Comparison of ENCODE assay signal across 7 worm cellular contexts in the genomic region with DNA sequence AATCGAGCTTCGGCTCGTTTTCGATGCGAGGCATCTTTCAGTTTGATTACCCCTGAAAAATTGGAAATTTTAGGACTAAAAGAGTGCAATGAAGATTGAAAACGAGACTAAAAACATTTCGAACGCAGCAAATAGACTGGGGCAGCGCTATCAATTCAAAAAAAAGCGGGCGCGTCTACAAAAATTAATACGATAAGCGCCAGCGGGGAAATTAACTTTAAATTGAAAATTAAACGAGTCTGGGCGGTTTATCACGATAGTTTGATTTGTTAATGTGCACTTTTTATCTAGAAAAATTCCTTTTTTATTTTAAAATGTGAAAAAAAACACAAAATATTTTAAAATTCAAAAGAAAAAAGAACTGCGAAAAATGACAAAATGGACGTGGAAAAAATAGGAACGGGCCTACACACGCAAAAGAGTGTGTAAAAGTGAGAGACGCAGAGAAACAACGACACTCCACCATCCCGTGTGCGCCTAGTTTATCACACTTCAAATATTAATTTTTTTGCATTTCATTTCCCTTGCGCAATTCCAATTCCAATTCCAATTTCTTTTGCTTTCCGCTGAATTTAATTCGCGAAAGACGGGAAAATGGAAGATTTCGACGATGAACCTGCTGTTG.
TF ChIP-seq lines count a peak whose summit lies in the region.

A gene (minus strand): TSS at position 75 of the 625 bp plus-strand sequence.
A gene (plus strand): TSS at position 499 of the 625 bp plus-strand sequence.

TF ChIP-seq in whole organism, L1 larva, 84 proteins besides CTCF, POLR2A, EP300 and RAD21 (continues in another document):
- peak; percentile 33 to 71 (median 45) for TF ChIP-seq ceh-82 (tag; optimal IDR thresholded peaks at IDR 0.05; lab: Kevin White, UChicago)
- TF ChIP-seq skn-1 (tag; optimal IDR thresholded peaks at IDR 0.05; lab: Kevin White, UChicago): peak; percentile 54
- TF ChIP-seq unc-98 (GFP tag; IDR thresholded peaks at IDR 0.05; lab: Robert Waterston, UW): no peak
- TF ChIP-seq zip-4 (GFP tag; optimal IDR thresholded peaks at IDR 0.05; lab: Kevin White, UChicago): peak; percentile 21
- TF ChIP-seq unc-86 (tag; optimal IDR thresholded peaks at IDR 0.05; lab: Kevin White, UChicago): peak; percentile 67
- no peak for TF ChIP-seq pax-3 (tag; optimal IDR thresholded peaks at IDR 0.05; lab: Kevin White, UChicago)
- TF ChIP-seq elt-2 (tag; optimal IDR thresholded peaks at IDR 0.05; lab: Kevin White, UChicago): peak; percentile 22
- TF ChIP-seq alr-1 (tag; optimal IDR thresholded peaks at IDR 0.05; lab: Kevin White, UChicago; ENCODE audit: borderline replicate concordance): no peak
- no peak for TF ChIP-seq fos-1 (tag; optimal IDR thresholded peaks at IDR 0.05; lab: Kevin White, UChicago)
- no peak for TF ChIP-seq lin-13 (GFP tag; optimal IDR thresholded peaks at IDR 0.05; lab: Kevin White, UChicago)
- TF ChIP-seq zag-1 (tag; optimal IDR thresholded peaks at IDR 0.05; lab: Kevin White, UChicago): no peak
- no peak for TF ChIP-seq ceh-88 (GFP tag; IDR thresholded peaks at IDR 0.05; lab: Robert Waterston, UW)

TF ChIP-seq in whole organism, L2 larva, 48 proteins besides CTCF, POLR2A, EP300 and RAD21 (continues in another document):
- peak; percentile 79 for TF ChIP-seq unc-55 (GFP tag; optimal IDR thresholded peaks at IDR 0.05; lab: Kevin White, UChicago)
- TF ChIP-seq mab-5 (tag; optimal IDR thresholded peaks at IDR 0.05; lab: Kevin White, UChicago): peak; percentile 39
- peak; percentile 27 for TF ChIP-seq egl-27 (tag; optimal IDR thresholded peaks at IDR 0.05; lab: Kevin White, UChicago)
- TF ChIP-seq nhr-129 (tag; optimal IDR thresholded peaks at IDR 0.05; lab: Kevin White, UChicago): peak; percentile 38
- peak; percentile 57 for TF ChIP-seq nhr-25 (tag; optimal IDR thresholded peaks at IDR 0.05; lab: Kevin White, UChicago)
- peak; percentile 60 for TF ChIP-seq C34F6.9 (tag; optimal IDR thresholded peaks at IDR 0.05; lab: Kevin White, UChicago)
- TF ChIP-seq dmd-4 (tag; optimal IDR thresholded peaks at IDR 0.05; lab: Kevin White, UChicago): no peak
- peak; percentile 73 for TF ChIP-seq gmeb-1 (tag; optimal IDR thresholded peaks at IDR 0.05; lab: Kevin White, UChicago)
- no peak for TF ChIP-seq elt-3 (tag; optimal IDR thresholded peaks at IDR 0.05; lab: Kevin White, UChicago)
- no peak for TF ChIP-seq nhr-21 (tag; optimal IDR thresholded peaks at IDR 0.05; lab: Kevin White, UChicago)
- no peak for TF ChIP-seq nhr-237 (tag; optimal IDR thresholded peaks at IDR 0.05; lab: Kevin White, UChicago)
- no peak for TF ChIP-seq fos-1 (tag; optimal IDR thresholded peaks at IDR 0.05; lab: Kevin White, UChicago)

TF ChIP-seq in whole organism, L3 larva, 47 proteins besides CTCF, POLR2A, EP300 and RAD21 (continues in another document):
- TF ChIP-seq unc-39 (tag; optimal IDR thresholded peaks at IDR 0.05; lab: Kevin White, UChicago): no peak
- TF ChIP-seq hmg-11 (tag; optimal IDR thresholded peaks at IDR 0.05; lab: Kevin White, UChicago): peak; percentile 62
- TF ChIP-seq ceh-16 (tag; optimal IDR thresholded peaks at IDR 0.05; lab: Kevin White, UChicago): no peak
- no peak for TF ChIP-seq ceh-28 (tag; optimal IDR thresholded peaks at IDR 0.05; lab: Kevin White, UChicago)
- TF ChIP-seq fkh-2 (tag; optimal IDR thresholded peaks at IDR 0.05; lab: Kevin White, UChicago): no peak
- no peak for TF ChIP-seq ceh-9 (tag; optimal IDR thresholded peaks at IDR 0.05; lab: Kevin White, UChicago)
- TF ChIP-seq ztf-4 (tag; optimal IDR thresholded peaks at IDR 0.05; lab: Kevin White, UChicago): no peak
- peak; percentile 48 for TF ChIP-seq pha-4 (tag; optimal IDR thresholded peaks at IDR 0.05; lab: Kevin White, UChicago)
- peak; percentile 74 for TF ChIP-seq elt-2 (tag; optimal IDR thresholded peaks at IDR 0.05; lab: Kevin White, UChicago)
- no peak for TF ChIP-seq nhr-12 (tag; optimal IDR thresholded peaks at IDR 0.05; lab: Kevin White, UChicago)
- peak; percentile 64 for TF ChIP-seq nfya-1 (tag; optimal IDR thresholded peaks at IDR 0.05; lab: Kevin White, UChicago; ENCODE audit: insufficient read depth)
- peak; percentile 61 for TF ChIP-seq lin-15B (tag; optimal IDR thresholded peaks at IDR 0.05; lab: Kevin White, UChicago)
- no peak for TF ChIP-seq skn-1 (tag; optimal IDR thresholded peaks at IDR 0.05; lab: Kevin White, UChicago)

TF ChIP-seq in whole organism, L4 larva, 104 proteins besides CTCF, POLR2A, EP300 and RAD21 (continues in another document):
- TF ChIP-seq nhr-28 (tag; optimal IDR thresholded peaks at IDR 0.05; lab: Kevin White, UChicago) (no peak), F37D6.2 (tag; optimal IDR thresholded peaks at IDR 0.05; lab: Kevin White, UChicago) (no peak), ceh-20 (GFP tag; IDR thresholded peaks at IDR 0.05; lab: Robert Waterston, UW) (no peak), mdl-1 (tag; optimal IDR thresholded peaks at IDR 0.05; lab: Kevin White, UChicago) (peak in 1 of 2 experiments; percentile 8), sdz-12 (GFP tag; optimal IDR thresholded peaks at IDR 0.05; lab: Kevin White, UChicago) (no peak), hlh-11 (tag; optimal IDR thresholded peaks at IDR 0.05; lab: Kevin White, UChicago) (peak; percentile 23), attf-4 (tag; optimal IDR thresholded peaks at IDR 0.05; lab: Kevin White, UChicago) (no peak), lin-29 (GFP tag; IDR thresholded peaks at IDR 0.05; lab: Robert Waterston, UW) (no peak), tra-1 (GFP tag; IDR thresholded peaks at IDR 0.05; lab: Robert Waterston, UW) (no peak), ceh-32 (tag; optimal IDR thresholded peaks at IDR 0.05; lab: Kevin White, UChicago; ENCODE audit: poor library complexity) (no peak), dpl-1 (GFP tag; optimal IDR thresholded peaks at IDR 0.05; lab: Kevin White, UChicago) (peak; percentile 67), ama-1 (optimal IDR thresholded peaks at IDR 0.05; lab: Kevin White, UChicago) (no peak), rbr-2 (tag; optimal IDR thresholded peaks at IDR 0.05; lab: Kevin White, UChicago) (no peak)

TF ChIP-seq in whole organism, late embryonic, 69 proteins besides CTCF, POLR2A, EP300 and RAD21 (continues in another document):
- TF ChIP-seq fkh-10 (GFP tag; optimal IDR thresholded peaks at IDR 0.05; lab: Kevin White, UChicago) (no peak), unc-42 (tag; optimal IDR thresholded peaks at IDR 0.05; lab: Kevin White, UChicago) (peak; percentile 43), pqm-1 (tag; optimal IDR thresholded peaks at IDR 0.05; lab: Kevin White, UChicago) (no peak), ceh-34 (tag; optimal IDR thresholded peaks at IDR 0.05; lab: Kevin White, UChicago) (no peak), ceh-45 (GFP tag; IDR thresholded peaks at IDR 0.05; lab: Robert Waterston, UW) (no peak), nfya-1 (tag; optimal IDR thresholded peaks at IDR 0.05; lab: Kevin White, UChicago) (peak; percentile 29), elt-4 (tag; optimal IDR thresholded peaks at IDR 0.05; lab: Kevin White, UChicago) (no peak), pat-9 (tag; optimal IDR thresholded peaks at IDR 0.05; lab: Kevin White, UChicago) (no peak), ceh-30 (tag; optimal IDR thresholded peaks at IDR 0.05; lab: Kevin White, UChicago) (no peak), C38D4.7 (GFP tag; optimal IDR thresholded peaks at IDR 0.05; lab: Kevin White, UChicago) (no peak), elt-2 (tag; optimal IDR thresholded peaks at IDR 0.05; lab: Kevin White, UChicago) (peak; percentile 32), pha-2 (tag; optimal IDR thresholded peaks at IDR 0.05; lab: Kevin White, UChicago) (no peak), eyg-1 (tag; optimal IDR thresholded peaks at IDR 0.05; lab: Kevin White, UChicago) (no peak), ceh-14 (tag; optimal IDR thresholded peaks at IDR 0.05; lab: Kevin White, UChicago) (peak; percentile 22)

TF ChIP-seq in whole organism, mixed stage, embryonic, 35 proteins besides CTCF, POLR2A, EP300 and RAD21 (continues in another document):
- TF ChIP-seq sptf-1 (tag; optimal IDR thresholded peaks at IDR 0.05; lab: Kevin White, UChicago) (no peak), mab-5 (tag; optimal IDR thresholded peaks at IDR 0.05; lab: Kevin White, UChicago) (no peak), pha-4 (tag; optimal IDR thresholded peaks at IDR 0.05; lab: Kevin White, UChicago) (peak; percentile 42), nhr-28 (tag; optimal IDR thresholded peaks at IDR 0.05; lab: Kevin White, UChicago) (no peak), unc-62 (GFP tag; optimal IDR thresholded peaks at IDR 0.05; lab: Kevin White, UChicago) (no peak), flh-1 (GFP tag; optimal IDR thresholded peaks at IDR 0.05; lab: Kevin White, UChicago) (no peak), elt-3 (tag; optimal IDR thresholded peaks at IDR 0.05; lab: Kevin White, UChicago) (no peak), nhr-12 (tag; optimal IDR thresholded peaks at IDR 0.05; lab: Kevin White, UChicago) (no peak), lsy-2 (tag; optimal IDR thresholded peaks at IDR 0.05; lab: Kevin White, UChicago) (peak; percentile 15), elt-1 (tag; optimal IDR thresholded peaks at IDR 0.05; lab: Kevin White, UChicago; ENCODE audit: borderline replicate concordance, insufficient read depth) (no peak), unc-39 (tag; optimal IDR thresholded peaks at IDR 0.05; lab: Kevin White, UChicago) (no peak), blmp-1 (tag; optimal IDR thresholded peaks at IDR 0.05; lab: Kevin White, UChicago) (no peak), zip-8 (tag; optimal IDR thresholded peaks at IDR 0.05; lab: Kevin White, UChicago) (peak; percentile 0), ces-1 (GFP tag; optimal IDR thresholded peaks at IDR 0.05; lab: Kevin White, UChicago) (peak; percentile 46)

TF ChIP-seq in whole organism, young adult, 124 proteins besides CTCF, POLR2A, EP300 and RAD21 (continues in another document):
- no peak for TF ChIP-seq B0261.1 (tag; optimal IDR thresholded peaks at IDR 0.05; lab: Kevin White, UChicago)
- TF ChIP-seq cebp-1 (GFP tag; IDR thresholded peaks at IDR 0.05; lab: Robert Waterston, UW): no peak
- peak; percentile 16 for TF ChIP-seq cebp-1 (tag; optimal IDR thresholded peaks at IDR 0.05; lab: Kevin White, UChicago)
- no peak for TF ChIP-seq K11D2.4 (GFP tag; IDR thresholded peaks at IDR 0.05; lab: Robert Waterston, UW)
- TF ChIP-seq Y79H2A.3 (GFP tag; conservative IDR thresholded peaks at IDR 0.05; lab: Robert Waterston, UW): no peak
- no peak for TF ChIP-seq Y53F4B.3 (GFP tag; IDR thresholded peaks at IDR 0.05; lab: Robert Waterston, UW)
- TF ChIP-seq F55B11.4 (tag; optimal IDR thresholded peaks at IDR 0.05; lab: Kevin White, UChicago; ENCODE audit: borderline replicate concordance, insufficient read depth): no peak
- peak; percentile 60; the same call in 1 of the 2 replicates for TF ChIP-seq ceh-91 (GFP tag; IDR thresholded peaks at IDR 0.05; lab: Robert Waterston, UW)
- TF ChIP-seq sdz-38 (tag; optimal IDR thresholded peaks at IDR 0.05; lab: Kevin White, UChicago): no peak
- no peak for TF ChIP-seq ceh-58 (GFP tag; IDR thresholded peaks at IDR 0.05; lab: Robert Waterston, UW)
- TF ChIP-seq mxl-1 (tag; optimal IDR thresholded peaks at IDR 0.05; lab: Kevin White, UChicago): no peak
- no peak for TF ChIP-seq lsy-27 (tag; optimal IDR thresholded peaks at IDR 0.05; lab: Kevin White, UChicago; ENCODE audit: borderline replicate concordance, insufficient read depth)
- no peak for TF ChIP-seq rpc-1 (optimal IDR thresholded peaks at IDR 0.05; lab: Kevin White, UChicago)
- TF ChIP-seq rpc-1 (tag; optimal IDR thresholded peaks at IDR 0.05; lab: Kevin White, UChicago): no peak
- TF ChIP-seq rec-8 (tag; optimal IDR thresholded peaks at IDR 0.05; lab: Kevin White, UChicago): no peak
- no peak for TF ChIP-seq him-1 (tag; optimal IDR thresholded peaks at IDR 0.05; lab: Kevin White, UChicago)
